Fruit fly (Drosophila melanogaster): ENCODE results near the gene CG32700.
A peak's percentile ranks its signal among the peaks of the same experiment; 100 is the strongest.

Gene CG32700

DNA sequence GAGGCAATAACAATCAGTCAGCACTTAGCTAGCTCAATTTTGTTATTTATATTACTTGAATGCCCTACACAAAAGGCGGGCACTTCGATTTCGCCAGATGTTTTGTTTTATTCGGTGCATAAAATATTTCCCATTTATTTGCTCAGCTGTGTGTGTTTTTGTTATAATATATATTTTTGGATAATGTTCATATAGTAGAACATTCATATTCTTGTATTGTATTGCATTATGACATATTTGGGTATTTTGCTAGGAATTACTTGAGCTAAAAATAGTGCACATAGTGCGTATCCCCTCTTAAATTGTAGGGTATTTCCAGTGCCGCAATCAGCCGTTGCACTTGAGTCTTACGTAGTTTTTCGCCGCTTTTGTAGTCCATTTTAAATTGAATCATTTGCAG lies 39.3 kb upstream of the CG32700 start (continued):
- TF ChIP-seq Jra (GFP tag; optimal IDR thresholded peaks at IDR 0.05) (no peak), jim (GFP tag; optimal IDR thresholded peaks at IDR 0.05) (no peak), HLH106 (tag; optimal IDR thresholded peaks at IDR 0.05) (peak; percentile 66), foxo (GFP tag; optimal IDR thresholded peaks at IDR 0.05) (peak in 1 of 2 experiments; percentile 70), N (GFP tag; optimal IDR thresholded peaks at IDR 0.05) (no peak), CrebA (GFP tag; optimal IDR thresholded peaks at IDR 0.05; ENCODE audit: borderline replicate concordance) (no peak), pan (optimal IDR thresholded peaks at IDR 0.05) (no peak), Myc (optimal IDR thresholded peaks at IDR 0.05) (no peak), woc (GFP tag; optimal IDR thresholded peaks at IDR 0.05) (peak; percentile 30), tai (GFP tag; optimal IDR thresholded peaks at IDR 0.05) (no peak), lola (GFP tag; optimal IDR thresholded peaks at IDR 0.05) (no peak), GATAd (GFP tag; optimal IDR thresholded peaks at IDR 0.05) (no peak), sage (GFP tag; optimal IDR thresholded peaks at IDR 0.05) (peak; percentile 7), sv (GFP tag; optimal IDR thresholded peaks at IDR 0.05) (peak; percentile 27)

DNA sequence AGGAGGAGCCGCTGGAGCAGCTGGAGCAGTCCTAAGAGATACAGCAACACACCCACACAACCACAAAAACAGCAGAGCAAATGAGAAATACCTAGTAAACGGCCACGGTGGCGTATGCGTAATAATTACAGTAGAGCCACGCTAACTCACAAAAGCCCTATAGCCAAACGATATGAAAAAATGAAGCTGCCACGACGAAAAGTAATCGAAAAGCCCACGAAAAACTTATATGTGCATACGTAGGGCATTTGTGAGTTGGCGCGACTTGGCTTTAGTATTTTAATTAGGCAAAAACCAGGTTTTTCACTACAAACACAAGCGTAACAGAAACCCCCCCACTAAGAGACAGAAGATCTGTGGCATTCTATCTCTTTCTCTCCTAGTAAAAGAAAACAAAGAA lies 37.2 kb upstream of the CG32700 start:
- TF ChIP-seq dl (GFP tag; optimal IDR thresholded peaks at IDR 0.05; ENCODE audit: insufficient read depth in 1 of 2, partially characterized antibody in 2 of 2) (no peak), br (GFP tag; optimal IDR thresholded peaks at IDR 0.05) (no peak), Hnf4 (GFP tag; optimal IDR thresholded peaks at IDR 0.05) (no peak), tai (GFP tag; optimal IDR thresholded peaks at IDR 0.05) (no peak), h (GFP tag; optimal IDR thresholded peaks at IDR 0.05) (no peak), CG32264 (GFP tag; optimal IDR thresholded peaks at IDR 0.05) (no peak), brk (GFP tag; optimal IDR thresholded peaks at IDR 0.05) (no peak), Rel (GFP tag; optimal IDR thresholded peaks at IDR 0.05) (no peak), Rel (tag; optimal IDR thresholded peaks at IDR 0.05) (no peak), usp (GFP tag; optimal IDR thresholded peaks at IDR 0.05) (no peak), OdsH (GFP tag; optimal IDR thresholded peaks at IDR 0.05) (no peak), jim (GFP tag; optimal IDR thresholded peaks at IDR 0.05) (no peak), CrebA (GFP tag; optimal IDR thresholded peaks at IDR 0.05; ENCODE audit: borderline replicate concordance) (no peak), fru (GFP tag; optimal IDR thresholded peaks at IDR 0.05) (no peak), sv (GFP tag; optimal IDR thresholded peaks at IDR 0.05) (no peak), GATAd (GFP tag; optimal IDR thresholded peaks at IDR 0.05) (no peak), sage (GFP tag; optimal IDR thresholded peaks at IDR 0.05) (no peak), pan (optimal IDR thresholded peaks at IDR 0.05) (no peak)

DNA sequence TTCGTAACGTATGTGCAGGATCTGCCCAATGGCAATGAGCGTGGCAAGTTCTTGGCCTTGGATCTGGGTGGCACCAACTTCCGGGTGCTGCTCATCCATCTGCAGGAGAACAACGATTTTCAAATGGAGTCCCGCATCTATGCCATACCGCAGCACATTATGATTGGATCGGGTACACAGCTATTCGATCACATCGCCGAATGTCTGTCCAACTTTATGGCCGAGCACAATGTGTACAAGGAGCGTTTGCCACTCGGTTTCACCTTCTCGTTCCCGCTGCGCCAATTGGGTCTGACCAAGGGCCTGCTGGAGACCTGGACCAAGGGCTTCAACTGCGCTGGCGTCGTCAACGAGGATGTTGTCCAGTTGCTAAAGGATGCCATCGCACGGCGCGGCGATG lies 36.0 kb upstream of the CG32700 start:
- TF ChIP-seq CrebA (GFP tag; optimal IDR thresholded peaks at IDR 0.05; ENCODE audit: borderline replicate concordance): no peak
- TF ChIP-seq Hr78 (GFP tag; optimal IDR thresholded peaks at IDR 0.05): no peak

DNA sequence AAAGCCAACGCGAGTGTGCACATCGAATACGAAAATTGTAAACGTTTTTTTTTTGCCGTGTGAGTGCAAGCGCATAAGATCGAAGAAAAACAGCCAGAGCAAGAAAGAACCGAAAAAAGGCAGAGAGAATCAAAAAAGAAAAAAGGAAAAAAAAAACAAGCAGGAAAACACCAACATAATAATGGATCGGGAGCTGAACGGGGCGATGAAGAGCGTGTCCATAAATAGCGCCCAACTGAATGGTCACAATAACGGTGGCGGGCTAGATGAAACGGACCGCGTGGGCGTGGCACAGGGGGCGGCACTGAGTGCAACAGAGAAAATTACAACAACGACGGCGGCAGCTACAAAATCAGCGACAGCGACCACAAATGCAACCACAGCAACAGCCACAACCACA lies 35.4 kb upstream of the CG32700 start:
- no peak for TF ChIP-seq Myc (optimal IDR thresholded peaks at IDR 0.05)
- no peak for TF ChIP-seq foxo (GFP tag; optimal IDR thresholded peaks at IDR 0.05)
- no peak for TF ChIP-seq Hr83 (GFP tag; optimal IDR thresholded peaks at IDR 0.05; ENCODE audit: poor library complexity, severe bottlenecking)
- no peak for TF ChIP-seq Vsx2 (GFP tag; optimal IDR thresholded peaks at IDR 0.05; ENCODE audit: partially characterized antibody)
- no peak for TF ChIP-seq Dfd (GFP tag; optimal IDR thresholded peaks at IDR 0.05)
- TF ChIP-seq dl (GFP tag; optimal IDR thresholded peaks at IDR 0.05; ENCODE audit: insufficient read depth in 1 of 2, partially characterized antibody in 2 of 2): no peak
- TF ChIP-seq h (GFP tag; optimal IDR thresholded peaks at IDR 0.05): no peak
- no peak for TF ChIP-seq Mio (GFP tag; optimal IDR thresholded peaks at IDR 0.05)
- no peak for TF ChIP-seq ey (GFP tag; optimal IDR thresholded peaks at IDR 0.05)
- TF ChIP-seq HLH106 (tag; optimal IDR thresholded peaks at IDR 0.05): no peak

DNA sequence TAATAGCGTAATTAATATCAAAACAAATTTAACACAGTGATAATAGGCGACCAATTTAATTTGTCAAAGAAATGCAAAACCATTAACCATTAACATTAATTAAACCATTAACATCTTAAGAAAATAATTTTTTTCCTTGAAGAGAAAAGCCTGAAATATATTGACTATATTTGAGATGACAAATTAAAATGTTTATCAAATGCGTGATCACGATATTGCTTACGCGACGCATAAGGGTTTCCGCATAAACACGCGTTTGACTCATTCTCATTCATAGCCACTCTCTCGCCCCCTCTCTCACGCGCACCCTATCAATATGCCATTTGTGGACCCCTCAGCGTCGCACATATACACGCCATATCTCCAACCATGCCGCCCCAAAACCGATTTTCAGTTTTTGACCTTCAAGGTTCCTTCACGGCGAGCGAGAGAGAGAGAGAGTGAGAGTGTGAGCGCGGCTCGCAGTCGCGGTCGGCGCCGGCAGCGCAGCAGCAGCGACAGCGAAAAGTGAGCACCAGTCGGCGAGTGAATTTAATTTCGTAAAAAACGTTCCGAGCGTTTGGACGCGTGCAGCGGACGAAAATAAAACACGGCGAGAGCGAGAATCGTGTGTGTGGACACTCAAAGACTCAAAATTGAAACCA lies 34.8 kb upstream of the CG32700 start, which contains the start of gene Hex-A:
Gene Hex-A (plus strand): TSS at position 317 of the 644 bp plus-strand sequence.
- TF ChIP-seq HLH106 (tag; optimal IDR thresholded peaks at IDR 0.05) (peak; percentile 99), usp (GFP tag; optimal IDR thresholded peaks at IDR 0.05) (no peak), psq (GFP tag; optimal IDR thresholded peaks at IDR 0.05) (peak; percentile 88), Myc (optimal IDR thresholded peaks at IDR 0.05) (no peak), OdsH (GFP tag; optimal IDR thresholded peaks at IDR 0.05) (peak; percentile 98), foxo (GFP tag; optimal IDR thresholded peaks at IDR 0.05) (peak; percentile 76 to 97), Vsx2 (GFP tag; optimal IDR thresholded peaks at IDR 0.05; ENCODE audit: partially characterized antibody) (peak; percentile 55), Mio (GFP tag; optimal IDR thresholded peaks at IDR 0.05) (peak; percentile 46), Dif (GFP tag; optimal IDR thresholded peaks at IDR 0.05; ENCODE audit: partially characterized antibody) (peak; percentile 89), dsf (GFP tag; optimal IDR thresholded peaks at IDR 0.05; ENCODE audit: borderline replicate concordance) (peak; percentile 61), Sp1 (GFP tag; optimal IDR thresholded peaks at IDR 0.05) (peak; percentile 99), jim (GFP tag; optimal IDR thresholded peaks at IDR 0.05) (no peak), N (GFP tag; optimal IDR thresholded peaks at IDR 0.05) (no peak), Hr83 (GFP tag; optimal IDR thresholded peaks at IDR 0.05; ENCODE audit: poor library complexity, severe bottlenecking) (peak; percentile 46), Rel (GFP tag; optimal IDR thresholded peaks at IDR 0.05) (peak; percentile 39), Rel (tag; optimal IDR thresholded peaks at IDR 0.05) (peak; percentile 90), GATAd (GFP tag; optimal IDR thresholded peaks at IDR 0.05) (peak; percentile 41), CG32264 (GFP tag; optimal IDR thresholded peaks at IDR 0.05) (peak; percentile 81), dl (GFP tag; optimal IDR thresholded peaks at IDR 0.05; ENCODE audit: insufficient read depth in 1 of 2, partially characterized antibody in 2 of 2) (peak; percentile 87 to 88), Jra (GFP tag; optimal IDR thresholded peaks at IDR 0.05) (peak; percentile 96), Dfd (GFP tag; optimal IDR thresholded peaks at IDR 0.05) (peak; percentile 79), Hnf4 (GFP tag; optimal IDR thresholded peaks at IDR 0.05) (peak; percentile 93), brk (GFP tag; optimal IDR thresholded peaks at IDR 0.05) (peak; percentile 94), lola (GFP tag; optimal IDR thresholded peaks at IDR 0.05) (no peak), Abd-B (GFP tag; optimal IDR thresholded peaks at IDR 0.05) (no peak), pan (optimal IDR thresholded peaks at IDR 0.05) (no peak), Hr78 (GFP tag; optimal IDR thresholded peaks at IDR 0.05) (no peak), CrebA (GFP tag; optimal IDR thresholded peaks at IDR 0.05; ENCODE audit: borderline replicate concordance) (peak; percentile 84), tai (GFP tag; optimal IDR thresholded peaks at IDR 0.05) (peak; percentile 85)
